Fruit fly (Drosophila melanogaster): ENCODE results near the gene Septin2.
A peak's percentile ranks its signal among the peaks of the same experiment; 100 is the strongest.

Gene Septin2

dm6 chr3R:20579816-20580215, 8.3 kb downstream of the Septin2 start, which contains the start of the genes EloB and Srp14 (continued):
- peak; percentile 90 for TF ChIP-seq MESR4 (GFP tag; optimal IDR thresholded peaks at IDR 0.05)
- no peak for TF ChIP-seq hth (optimal IDR thresholded peaks at IDR 0.05)
- TF ChIP-seq CG12769 (tag; optimal IDR thresholded peaks at IDR 0.05): peak; percentile 87
- peak; percentile 53 for TF ChIP-seq Nf-YB (GFP tag; optimal IDR thresholded peaks at IDR 0.05)
- peak in 1 of 2 experiments; percentile 82 for TF ChIP-seq bsh (GFP tag; optimal IDR thresholded peaks at IDR 0.05)
- TF ChIP-seq z (GFP tag; IDR thresholded peaks at IDR 0.05): no peak
- peak; percentile 88 for TF ChIP-seq Mad (GFP tag; optimal IDR thresholded peaks at IDR 0.05)
- TF ChIP-seq pho (GFP tag; optimal IDR thresholded peaks at IDR 0.05): peak; percentile 84
- peak; percentile 49; the same call in 1 of the 2 replicates for TF ChIP-seq CG7372 (GFP tag; IDR thresholded peaks at IDR 0.05)
- no peak for TF ChIP-seq pita (GFP tag; optimal IDR thresholded peaks at IDR 0.05)
- no peak for TF ChIP-seq Hr39 (optimal IDR thresholded peaks at IDR 0.05)
- TF ChIP-seq repo (GFP tag; optimal IDR thresholded peaks at IDR 0.05): peak; percentile 63
- TF ChIP-seq CG15269 (tag; optimal IDR thresholded peaks at IDR 0.05): no peak
- TF ChIP-seq insv (GFP tag; optimal IDR thresholded peaks at IDR 0.05): peak in 1 of 2 experiments; percentile 52
- peak; percentile 81 for TF ChIP-seq CG3281 (GFP tag; optimal IDR thresholded peaks at IDR 0.05)
- TF ChIP-seq hb (GFP tag; IDR thresholded peaks at IDR 0.05; ENCODE audit: partially characterized antibody): peak; percentile 96
- peak; percentile 90 for TF ChIP-seq MBD-R2 (GFP tag; IDR thresholded peaks at IDR 0.05)
- peak; percentile 87 for TF ChIP-seq CG13775 (GFP tag; optimal IDR thresholded peaks at IDR 0.05)
- TF ChIP-seq lola (GFP tag; optimal IDR thresholded peaks at IDR 0.05): peak in 1 of 3 experiments; percentile 77
- no peak for TF ChIP-seq ranshi (GFP tag; IDR thresholded peaks at IDR 0.05)
- TF ChIP-seq CG6654 (GFP tag; optimal IDR thresholded peaks at IDR 0.05): no peak
- peak; percentile 61 for TF ChIP-seq CG8290 (GFP tag; optimal IDR thresholded peaks at IDR 0.05)
- TF ChIP-seq CG8290 (tag; optimal IDR thresholded peaks at IDR 0.05): peak; percentile 8 to 73
- TF ChIP-seq trh (GFP tag; optimal IDR thresholded peaks at IDR 0.05): peak; percentile 26
- peak; percentile 53 for TF ChIP-seq Side (GFP tag; optimal IDR thresholded peaks at IDR 0.05)
- TF ChIP-seq CG43689 (GFP tag; IDR thresholded peaks at IDR 0.05): peak; percentile 53; the same call in 1 of the 2 replicates
- TF ChIP-seq btn (GFP tag; optimal IDR thresholded peaks at IDR 0.05): peak; percentile 13
- TF ChIP-seq sens-2 (GFP tag; IDR thresholded peaks at IDR 0.05): no peak
- peak; percentile 82 for TF ChIP-seq CG6272 (GFP tag; IDR thresholded peaks at IDR 0.05)
- no peak for TF ChIP-seq Optix (GFP tag; IDR thresholded peaks at IDR 0.05)
- TF ChIP-seq CG13287 (GFP tag; IDR thresholded peaks at IDR 0.05; ENCODE audit: partially characterized antibody): peak; percentile 98
- TF ChIP-seq CG3995 (GFP tag; optimal IDR thresholded peaks at IDR 0.05): peak; percentile 32
- TF ChIP-seq dm (GFP tag; optimal IDR thresholded peaks at IDR 0.05): peak; percentile 62
- peak; percentile 59; the same call in 1 of the 2 replicates for TF ChIP-seq wdn (GFP tag; IDR thresholded peaks at IDR 0.05)
- TF ChIP-seq stwl (tag; optimal IDR thresholded peaks at IDR 0.05): peak; percentile 83
- peak; percentile 42 for TF ChIP-seq HHEX (GFP tag; optimal IDR thresholded peaks at IDR 0.05)
- 0 out of 2 replicates have a peak, but pooled peaks have one; percentile 33 for TF ChIP-seq ap (GFP tag; IDR thresholded peaks at IDR 0.05)
- TF ChIP-seq hkb (optimal IDR thresholded peaks at IDR 0.05): peak; percentile 43
- TF ChIP-seq hkb (GFP tag; IDR thresholded peaks at IDR 0.05): peak; percentile 78
- TF ChIP-seq B-H1 (GFP tag; IDR thresholded peaks at IDR 0.05): peak; percentile 43; the same call in 2 of the 3 replicates
- peak; percentile 59 for TF ChIP-seq onecut (GFP tag; IDR thresholded peaks at IDR 0.05)
- peak; percentile 72 for TF ChIP-seq CG9215 (GFP tag; IDR thresholded peaks at IDR 0.05)
- TF ChIP-seq Awh (GFP tag; IDR thresholded peaks at IDR 0.05): peak; percentile 43; the same call in 1 of the 2 replicates
- TF ChIP-seq Deaf1 (tag; optimal IDR thresholded peaks at IDR 0.05): no peak
- peak; percentile 85 for TF ChIP-seq PHDP (tag; optimal IDR thresholded peaks at IDR 0.05)
- peak; percentile 98 for TF ChIP-seq Med (GFP tag)
- peak; percentile 87 for TF ChIP-seq gem (tag; optimal IDR thresholded peaks at IDR 0.05)
- peak; percentile 75 for TF ChIP-seq CG1024 (GFP tag; IDR thresholded peaks at IDR 0.05)
- TF ChIP-seq vnd (GFP tag; IDR thresholded peaks at IDR 0.05; ENCODE audit: partially characterized antibody): peak; percentile 94
- no peak for TF ChIP-seq usp (GFP tag; optimal IDR thresholded peaks at IDR 0.05)
- TF ChIP-seq trem (tag; optimal IDR thresholded peaks at IDR 0.05): peak; percentile 93
- TF ChIP-seq Stat92E (GFP tag; optimal IDR thresholded peaks at IDR 0.05): peak in 1 of 3 experiments; percentile 92
